Worm (Caenorhabditis elegans) whole organism, L2 larva: ENCODE measurements around the gene dhs-18.
A peak's percentile ranks its signal among the peaks of the same experiment; 100 is the strongest.

Experiments used
- C34F6.9 ChIP-seq: fragments of 150-350 bp; optimal IDR thresholded peaks from 2 replicates; lab custom pipeline; 2014; ENCODE audit warnings: missing biosample characterization, missing genetic modification characterization
- F13H6.1 ChIP-seq: sonication (generic microtip); optimal IDR thresholded peaks from 2 replicates; lab custom pipeline; 2016; ENCODE audit warnings: missing genetic modification characterization, missing compliant biosample characterization
- R02D3.7 ChIP-seq: fragments of 150-350 bp; optimal IDR thresholded peaks from 2 replicates; lab custom pipeline; 2014; ENCODE audit warnings: missing biosample characterization, missing genetic modification characterization
- ZK546.5 ChIP-seq: sonication (generic microtip); optimal IDR thresholded peaks from 2 replicates; lab custom pipeline; 2017; ENCODE audit warnings: missing biosample characterization, missing genetic modification characterization
- aly-2 ChIP-seq: fragments of 150-350 bp; optimal IDR thresholded peaks from 2 replicates; lab custom pipeline; 2014; ENCODE audit warnings: missing biosample characterization, missing genetic modification characterization
- ama-1 ChIP-seq: fragments of 150-350 bp; optimal IDR thresholded peaks from 2 replicates; lab custom pipeline; 2018; ENCODE audit warnings: inconsistent platforms
- blmp-1 ChIP-seq: sonication (generic microtip); optimal IDR thresholded peaks from 2 replicates; lab custom pipeline; 2017; ENCODE audit warnings: missing genetic modification characterization, mild to moderate bottlenecking, missing compliant biosample characterization, antibody characterized with exemption, moderate library complexity; ENCODE audit not compliant: insufficient read depth
- ceh-16 ChIP-seq: fragments of 150-350 bp; optimal IDR thresholded peaks from 2 replicates; lab custom pipeline; 2014; ENCODE audit warnings: missing biosample characterization, missing genetic modification characterization
- ceh-82 ChIP-seq: fragments of 150-350 bp; optimal IDR thresholded peaks from 2 replicates; lab custom pipeline; 2014; ENCODE audit warnings: missing biosample characterization, missing genetic modification characterization
- crh-2 ChIP-seq: sonication (generic microtip); optimal IDR thresholded peaks from 2 replicates; lab custom pipeline; 2017; ENCODE audit warnings: missing biosample characterization, missing genetic modification characterization
- dmd-4 ChIP-seq: sonication (generic microtip); optimal IDR thresholded peaks from 2 replicates; lab custom pipeline; 2017; ENCODE audit warnings: missing biosample characterization, missing genetic modification characterization
- elt-3 ChIP-seq: sonication (generic microtip); optimal IDR thresholded peaks from 2 replicates; lab custom pipeline; 2017; ENCODE audit warnings: missing biosample characterization, missing genetic modification characterization
- fos-1 ChIP-seq: fragments of 150-350 bp; optimal IDR thresholded peaks from 2 replicates; lab custom pipeline; 2014; ENCODE audit warnings: missing biosample characterization, missing genetic modification characterization
- gmeb-1 ChIP-seq: fragments of 150-350 bp; optimal IDR thresholded peaks from 2 replicates; lab custom pipeline; 2014; ENCODE audit warnings: missing biosample characterization, missing genetic modification characterization
- lin-11 ChIP-seq: fragments of 150-350 bp; sonication (generic microtip); optimal IDR thresholded peaks from 2 replicates; lab custom pipeline; 2014; ENCODE audit warnings: missing biosample characterization, missing genetic modification characterization, inconsistent platforms, mixed read lengths
- lin-13 ChIP-seq: fragments of 150-350 bp; optimal IDR thresholded peaks from 2 replicates; lab custom pipeline; 2014; ENCODE audit warnings: missing biosample characterization, missing genetic modification reagents, missing genetic modification characterization
- lin-39 ChIP-seq: fragments of 150-350 bp; optimal IDR thresholded peaks from 2 replicates; lab custom pipeline; 2014; ENCODE audit warnings: missing biosample characterization, missing genetic modification reagents, missing genetic modification characterization
- lsy-2 ChIP-seq, 2 experiments: fragments of 150-350 bp in 1 of 2; sonication (generic microtip) in 1 of 2; optimal IDR thresholded peaks; 2 replicates each; lab custom pipeline; 2014 to 2017; ENCODE audit warnings: missing biosample characterization in 2 of 2, missing genetic modification characterization in 2 of 2
- mab-5 ChIP-seq: fragments of 150-350 bp; optimal IDR thresholded peaks from 2 replicates; lab custom pipeline; 2014; ENCODE audit warnings: missing biosample characterization, missing genetic modification characterization
- nhr-129 ChIP-seq: fragments of 150-350 bp; optimal IDR thresholded peaks from 2 replicates; lab custom pipeline; 2014; ENCODE audit warnings: missing biosample characterization, missing genetic modification characterization
- nhr-21 ChIP-seq: fragments of 150-350 bp; optimal IDR thresholded peaks from 2 replicates; lab custom pipeline; 2014; ENCODE audit warnings: missing biosample characterization, missing genetic modification characterization
- nhr-237 ChIP-seq: fragments of 150-350 bp; optimal IDR thresholded peaks from 2 replicates; lab custom pipeline; 2014; ENCODE audit warnings: missing biosample characterization, missing genetic modification characterization
- nhr-25 ChIP-seq: fragments of 150-350 bp; sonication (generic microtip); optimal IDR thresholded peaks from 3 replicates; lab custom pipeline; 2014; ENCODE audit warnings: missing biosample characterization, missing genetic modification characterization
- nhr-77 ChIP-seq: fragments of 150-350 bp; optimal IDR thresholded peaks from 2 replicates; lab custom pipeline; 2014; ENCODE audit warnings: missing biosample characterization, missing genetic modification characterization
- peb-1 ChIP-seq: fragments of 150-350 bp; optimal IDR thresholded peaks from 2 replicates; lab custom pipeline; 2014; ENCODE audit warnings: missing biosample characterization, missing genetic modification characterization
- sem-4 ChIP-seq: fragments of 150-350 bp; optimal IDR thresholded peaks from 2 replicates; lab custom pipeline; 2014; ENCODE audit warnings: missing biosample characterization, missing genetic modification reagents, missing genetic modification characterization
- sma-3 ChIP-seq: sonication (generic microtip); optimal IDR thresholded peaks from 2 replicates; lab custom pipeline; 2016; ENCODE audit warnings: missing genetic modification reagents, missing genetic modification characterization, missing compliant biosample characterization
- sma-9 ChIP-seq, 2 experiments: fragments of 150-350 bp in 1 of 2; sonication (generic microtip) in 1 of 2; optimal IDR thresholded peaks; 2 replicates each; lab custom pipeline; 2014 to 2016; ENCODE audit warnings: missing genetic modification characterization in 2 of 2, mild to moderate bottlenecking in 1 of 2, missing biosample characterization in 1 of 2, missing compliant biosample characterization in 1 of 2, missing genetic modification reagents in 1 of 2, moderate library complexity in 1 of 2
- snpc-4 ChIP-seq: fragments of 150-350 bp; optimal IDR thresholded peaks from 2 replicates; lab custom pipeline; 2014; ENCODE audit warnings: missing biosample characterization, missing genetic modification characterization
- unc-55 ChIP-seq: fragments of 150-350 bp; sonication (generic microtip); optimal IDR thresholded peaks from 3 replicates; lab custom pipeline; 2014; ENCODE audit warnings: missing biosample characterization, missing genetic modification reagents, missing genetic modification characterization
- zag-1 ChIP-seq: fragments of 150-350 bp; optimal IDR thresholded peaks from 2 replicates; lab custom pipeline; 2014; ENCODE audit warnings: missing biosample characterization, missing genetic modification characterization
- ztf-1 ChIP-seq: fragments of 200-800 bp; sonication (Bioruptor generic); conservative IDR thresholded peaks from 2 replicates; pipeline ENCODE4 v1.3.6; 2022; ENCODE audit warnings: missing genetic modification characterization, missing compliant biosample characterization
- ztf-11 ChIP-seq: sonication (generic microtip); optimal IDR thresholded peaks from 2 replicates; lab custom pipeline; 2017; ENCODE audit warnings: missing biosample characterization, missing genetic modification characterization
- ztf-4 ChIP-seq: fragments of 150-350 bp; optimal IDR thresholded peaks from 2 replicates; lab custom pipeline; 2014; ENCODE audit warnings: missing biosample characterization, missing genetic modification characterization

dhs-18 gene

DNA sequence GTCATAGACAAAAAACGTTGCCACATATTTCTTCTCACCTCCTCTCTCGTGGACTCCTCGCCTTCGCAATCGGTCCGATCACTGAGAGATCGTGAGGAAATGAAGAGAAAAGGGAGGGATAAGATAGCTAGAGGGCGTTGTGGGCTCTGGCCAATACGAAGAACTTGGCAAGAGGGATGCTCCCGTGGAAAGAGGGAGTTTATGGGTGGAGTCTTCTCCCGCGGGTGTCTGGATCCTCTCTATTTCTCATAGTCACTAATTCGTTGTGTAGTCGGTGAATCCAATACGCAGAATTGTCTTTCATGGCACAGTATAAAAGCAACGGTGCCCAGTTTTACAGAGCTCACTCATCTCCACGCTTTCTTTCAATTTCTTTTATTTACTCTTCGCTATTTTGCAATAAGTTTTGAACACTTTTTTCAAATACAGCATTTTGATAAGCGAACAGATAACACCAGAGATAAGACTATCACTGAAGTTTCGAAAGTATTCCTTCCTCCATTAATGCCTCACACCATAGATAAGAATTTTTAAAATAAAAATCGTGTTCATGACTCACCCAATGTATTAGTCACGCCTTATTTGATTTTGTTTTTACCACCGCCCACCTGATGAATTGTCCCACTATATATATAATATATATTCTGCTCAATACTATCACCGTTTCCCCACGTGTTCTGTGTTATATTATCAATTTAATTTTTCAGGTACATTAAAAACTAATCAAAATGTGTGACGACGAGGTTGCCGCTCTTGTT, 33.9 kb upstream of the dhs-18 start, which contains the start of gene act-1:
TSS of gene act-1 (plus strand) at position 708 of the 758 bp plus-strand sequence.
- TF ChIP-seq lsy-2 (tag; optimal IDR thresholded peaks at IDR 0.05; lab: Kevin White, UChicago) (peak in 1 of 2 experiments; percentile 29), F13H6.1 (tag; lab: Kevin White, UChicago) (peak; percentile 75), lin-13 (GFP tag; lab: Kevin White, UChicago) (no peak), ztf-11 (tag; lab: Kevin White, UChicago) (no peak), snpc-4 (tag; lab: Kevin White, UChicago) (no peak), sem-4 (tag; lab: Kevin White, UChicago) (peak; percentile 9), fos-1 (tag; lab: Kevin White, UChicago) (peak; percentile 96), sma-9 (GFP tag; optimal IDR thresholded peaks at IDR 0.05; lab: Kevin White, UChicago) (peak; percentile 60), sma-9 (tag; optimal IDR thresholded peaks at IDR 0.05; lab: Kevin White, UChicago) (no peak), peb-1 (tag; lab: Kevin White, UChicago) (no peak), nhr-129 (peak; percentile 60)

DNA sequence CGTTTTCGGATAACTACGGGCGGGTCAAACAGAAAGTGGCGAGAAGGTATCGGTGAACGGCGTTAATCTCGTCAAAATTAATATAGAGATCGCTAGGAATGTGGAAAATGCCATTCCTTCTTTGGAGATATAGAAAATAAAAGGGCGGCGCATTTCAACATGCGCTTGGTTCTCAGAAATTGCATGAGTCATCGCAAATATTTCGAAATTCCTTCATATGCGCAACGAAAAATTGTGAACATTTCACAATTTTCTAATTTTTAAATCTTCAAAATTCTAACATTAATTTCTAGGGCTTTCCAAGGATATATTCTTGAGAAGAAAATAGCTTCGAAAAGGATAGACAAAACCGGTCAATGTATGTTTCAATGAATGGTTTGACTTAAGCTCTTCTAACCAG, 32.2 kb upstream of the dhs-18 start:
- TF ChIP-seq nhr-77 (tag; lab: Kevin White, UChicago) (no peak), unc-55 (peak; percentile 18)

ce11 chrV:11078104-11078724, 31.6 kb upstream of the dhs-18 start, which contains the start of gene act-2:
act-2 (minus strand) TSS chrV:11078154.
- peak; percentile 88 for TF ChIP-seq C34F6.9 (tag; lab: Kevin White, UChicago)
- TF ChIP-seq fos-1 (tag; lab: Kevin White, UChicago), result peak; percentile 97
- peak; percentile 44 for TF ChIP-seq F13H6.1 (tag; lab: Kevin White, UChicago)
- peak; percentile 55 for TF ChIP-seq snpc-4 (tag; lab: Kevin White, UChicago)
- TF ChIP-seq mab-5, result peak; percentile 21
- TF ChIP-seq ZK546.5 (tag; lab: Kevin White, UChicago), result no peak
- TF ChIP-seq gmeb-1 (tag; lab: Kevin White, UChicago), result peak; percentile 69
- TF ChIP-seq elt-3, result no peak
- TF ChIP-seq peb-1 (tag; lab: Kevin White, UChicago), result no peak
- no peak for TF ChIP-seq ceh-82 (tag; lab: Kevin White, UChicago)
- peak; percentile 74 for TF ChIP-seq lin-13 (GFP tag; lab: Kevin White, UChicago)
- peak; percentile 86 for TF ChIP-seq crh-2 (tag; lab: Kevin White, UChicago)
- TF ChIP-seq R02D3.7 (tag; lab: Kevin White, UChicago), result no peak
- peak; percentile 84 for TF ChIP-seq nhr-25 (tag; lab: Kevin White, UChicago)
- peak; percentile 87 for TF ChIP-seq sma-3 (GFP tag; lab: Kevin White, UChicago)
- TF ChIP-seq sma-9 (GFP tag; optimal IDR thresholded peaks at IDR 0.05; lab: Kevin White, UChicago), result peak; percentile 8
- no peak for TF ChIP-seq sma-9 (tag; optimal IDR thresholded peaks at IDR 0.05; lab: Kevin White, UChicago)
- TF ChIP-seq lin-39, result no peak
- peak; percentile 20 for TF ChIP-seq nhr-21 (tag; lab: Kevin White, UChicago)
- peak; percentile 76 for TF ChIP-seq lin-11
- peak; percentile 57 for TF ChIP-seq blmp-1 (tag; lab: Kevin White, UChicago)
- no peak for TF ChIP-seq dmd-4 (tag; lab: Kevin White, UChicago)
- TF ChIP-seq unc-55, result peak; percentile 86
- TF ChIP-seq ceh-16 (tag; lab: Kevin White, UChicago), result peak; percentile 64
- no peak for TF ChIP-seq nhr-77 (tag; lab: Kevin White, UChicago)
- TF ChIP-seq ama-1 (lab: Kevin White, UChicago), result peak; percentile 40
- peak; percentile 76 for TF ChIP-seq nhr-129
- no peak for TF ChIP-seq nhr-237 (tag; lab: Kevin White, UChicago)
- peak in 1 of 2 experiments; percentile 75 for TF ChIP-seq lsy-2 (tag; optimal IDR thresholded peaks at IDR 0.05; lab: Kevin White, UChicago)
- TF ChIP-seq ztf-4 (tag; lab: Kevin White, UChicago), result peak; percentile 50
- TF ChIP-seq aly-2 (tag; lab: Kevin White, UChicago), result no peak
- peak; percentile 80 for TF ChIP-seq sem-4 (tag; lab: Kevin White, UChicago)
- TF ChIP-seq zag-1 (tag; lab: Kevin White, UChicago), result peak; percentile 15
- no peak for TF ChIP-seq ztf-1 (GFP tag; lab: Robert Waterston, UW)
